Fruit fly (Drosophila melanogaster) whole organism, wandering third instar larva: ENCODE results near the gene CG12420.

Source experiments
- CrebA ChIP-seq: fragments of 200-800 bp; sonication (Bioruptor generic); optimal IDR thresholded peaks from 2 replicates; lab custom pipeline; 2016; ENCODE audit warnings: missing biosample characterization, mild to moderate bottlenecking, missing genetic modification characterization, borderline replicate concordance
- Dif ChIP-seq: fragments of 200-275, 200-300 bp; sonication (Bioruptor generic); optimal IDR thresholded peaks from 2 replicates; lab custom pipeline; 2018; ENCODE audit warnings: missing biosample characterization, missing genetic modification characterization; ENCODE audit not compliant: partially characterized antibody
- GATAd ChIP-seq: sonication (Bioruptor generic); optimal IDR thresholded peaks from 2 replicates; lab custom pipeline; 2016; ENCODE audit warnings: missing biosample characterization, missing genetic modification characterization
- dmrt93B ChIP-seq: fragments of 200-800 bp; sonication (Bioruptor generic); optimal IDR thresholded peaks from 2 replicates; lab custom pipeline; 2018; ENCODE audit warnings: missing biosample characterization, mild to moderate bottlenecking, missing genetic modification characterization
- dsf ChIP-seq: sonication (Bioruptor generic); optimal IDR thresholded peaks from 2 replicates; lab custom pipeline; 2016; ENCODE audit warnings: missing biosample characterization, missing genetic modification characterization, borderline replicate concordance
- ey ChIP-seq: fragments of 200-800 bp; sonication (Bioruptor generic); optimal IDR thresholded peaks from 2 replicates; lab custom pipeline; 2016; ENCODE audit warnings: missing biosample characterization, missing genetic modification characterization
- foxo ChIP-seq, 2 experiments: fragments of 200-800 bp; sonication (Bioruptor generic); optimal IDR thresholded peaks; 2 replicates in 1 of 2; 3 replicates in 1 of 2; lab custom pipeline; 2016 to 2017; ENCODE audit warnings: missing biosample characterization in 2 of 2, missing genetic modification characterization in 2 of 2
- fru ChIP-seq: fragments of 200-800 bp; sonication (Bioruptor generic); optimal IDR thresholded peaks from 3 replicates; lab custom pipeline; 2016; ENCODE audit warnings: missing biosample characterization, mild to moderate bottlenecking, missing genetic modification characterization
- h ChIP-seq: fragments of 200-800 bp; sonication (Bioruptor generic); optimal IDR thresholded peaks from 3 replicates; lab custom pipeline; 2016; ENCODE audit warnings: missing biosample characterization, mild to moderate bottlenecking, missing genetic modification characterization

DNA sequence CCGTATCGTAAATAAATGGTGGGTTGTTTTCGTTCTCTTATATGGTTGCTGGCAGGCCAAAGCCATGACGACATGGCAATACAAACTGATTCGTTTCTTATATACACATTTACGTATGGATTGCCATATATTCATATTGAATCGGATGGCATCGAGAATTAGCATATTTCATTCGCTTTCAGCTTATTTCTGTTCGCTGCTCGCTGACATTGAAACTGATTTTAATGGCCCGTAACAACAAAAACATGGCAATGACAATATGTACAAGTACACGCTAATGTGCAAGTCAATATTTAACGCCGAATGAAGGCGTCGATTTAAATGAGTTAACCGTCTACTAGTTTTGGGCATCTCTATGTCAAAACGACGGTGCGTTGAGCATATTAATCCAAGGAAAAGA lies 36.5 kb upstream of the CG12420 start:
- TF ChIP-seq h (GFP tag; lab: Kevin White, UChicago) = no peak
- no peak for TF ChIP-seq foxo (GFP tag; optimal IDR thresholded peaks at IDR 0.05; lab: Kevin White, UChicago)
- TF ChIP-seq ey = no peak
- no peak for TF ChIP-seq fru
- no peak for TF ChIP-seq dmrt93B (GFP tag; lab: Kevin White, UChicago)
- no peak for TF ChIP-seq Dif (GFP tag; lab: Kevin White, UChicago)
- no peak for TF ChIP-seq dsf (GFP tag; lab: Kevin White, UChicago)
- no peak for TF ChIP-seq CrebA (GFP tag; lab: Kevin White, UChicago)
- no peak for TF ChIP-seq GATAd
